Fruit fly (Drosophila melanogaster) whole organism, adult: ENCODE results near the gene beat-IV.

Source experiments
- CG33017 ChIP-seq: fragments of 200-800 bp; sonication (Bioruptor generic); optimal IDR thresholded peaks from 2 replicates; lab custom pipeline; 2018; ENCODE audit warnings: missing biosample characterization, mild to moderate bottlenecking, missing genetic modification characterization, moderate library complexity
- bab1 ChIP-seq: fragments of 200-800 bp; sonication (Bioruptor generic); optimal IDR thresholded peaks from 3 replicates; lab custom pipeline; 2019; ENCODE audit warnings: missing biosample characterization, mild to moderate bottlenecking, missing genetic modification characterization, moderate library complexity
- ovo ChIP-seq: fragments of 200-800 bp; sonication (Bioruptor generic); optimal IDR thresholded peaks from 2 replicates; lab custom pipeline; 2016; ENCODE audit warnings: missing biosample characterization, missing genetic modification characterization

- TF ChIP-seq CG33017 (no peak), ovo (GFP tag; lab: Kevin White, UChicago) (no peak), bab1 (no peak)
These were observed 35.7 kb upstream of the beat-IV start, which contains the start of gene CG10177 for dm6 chr3R:23521483-23521882.
